Worm (Caenorhabditis elegans) whole organism, L2 larva: ENCODE measurements around the gene F21C10.7.

ENCODE experiments used
- C34F6.9 ChIP-seq: fragments of 150-350 bp; optimal IDR thresholded peaks from 2 replicates; lab custom pipeline; 2014; ENCODE audit warnings: missing biosample characterization, missing genetic modification characterization
- F13H6.1 ChIP-seq: sonication (generic microtip); optimal IDR thresholded peaks from 2 replicates; lab custom pipeline; 2016; ENCODE audit warnings: missing genetic modification characterization, missing compliant biosample characterization
- Y55F3AM.14 ChIP-seq: fragments of 200-800 bp; sonication (Bioruptor generic); optimal IDR thresholded peaks from 2 replicates; lab custom pipeline; 2018; ENCODE audit warnings: mild to moderate bottlenecking, missing genetic modification characterization, missing compliant biosample characterization
- ama-1 ChIP-seq: fragments of 150-350 bp; optimal IDR thresholded peaks from 2 replicates; lab custom pipeline; 2018; ENCODE audit warnings: inconsistent platforms
- blmp-1 ChIP-seq: sonication (generic microtip); optimal IDR thresholded peaks from 2 replicates; lab custom pipeline; 2017; ENCODE audit warnings: missing genetic modification characterization, mild to moderate bottlenecking, missing compliant biosample characterization, antibody characterized with exemption, moderate library complexity; ENCODE audit not compliant: insufficient read depth
- ceh-16 ChIP-seq: fragments of 150-350 bp; optimal IDR thresholded peaks from 2 replicates; lab custom pipeline; 2014; ENCODE audit warnings: missing biosample characterization, missing genetic modification characterization
- crh-2 ChIP-seq: sonication (generic microtip); optimal IDR thresholded peaks from 2 replicates; lab custom pipeline; 2017; ENCODE audit warnings: missing biosample characterization, missing genetic modification characterization
- dmd-4 ChIP-seq: sonication (generic microtip); optimal IDR thresholded peaks from 2 replicates; lab custom pipeline; 2017; ENCODE audit warnings: missing biosample characterization, missing genetic modification characterization
- egl-27 ChIP-seq: sonication (generic microtip); optimal IDR thresholded peaks from 3 replicates; lab custom pipeline; 2017; ENCODE audit warnings: missing biosample characterization, missing genetic modification reagents, missing genetic modification characterization
- fos-1 ChIP-seq: fragments of 150-350 bp; optimal IDR thresholded peaks from 2 replicates; lab custom pipeline; 2014; ENCODE audit warnings: missing biosample characterization, missing genetic modification characterization
- gmeb-1 ChIP-seq: fragments of 150-350 bp; optimal IDR thresholded peaks from 2 replicates; lab custom pipeline; 2014; ENCODE audit warnings: missing biosample characterization, missing genetic modification characterization
- lin-11 ChIP-seq: fragments of 150-350 bp; sonication (generic microtip); optimal IDR thresholded peaks from 2 replicates; lab custom pipeline; 2014; ENCODE audit warnings: missing biosample characterization, missing genetic modification characterization, inconsistent platforms, mixed read lengths
- lin-13 ChIP-seq: fragments of 150-350 bp; optimal IDR thresholded peaks from 2 replicates; lab custom pipeline; 2014; ENCODE audit warnings: missing biosample characterization, missing genetic modification reagents, missing genetic modification characterization
- lin-39 ChIP-seq: fragments of 150-350 bp; optimal IDR thresholded peaks from 2 replicates; lab custom pipeline; 2014; ENCODE audit warnings: missing biosample characterization, missing genetic modification reagents, missing genetic modification characterization
- lsy-2 ChIP-seq, 2 experiments: fragments of 150-350 bp in 1 of 2; sonication (generic microtip) in 1 of 2; optimal IDR thresholded peaks; 2 replicates each; lab custom pipeline; 2014 to 2017; ENCODE audit warnings: missing biosample characterization in 2 of 2, missing genetic modification characterization in 2 of 2
- mab-5 ChIP-seq: fragments of 150-350 bp; optimal IDR thresholded peaks from 2 replicates; lab custom pipeline; 2014; ENCODE audit warnings: missing biosample characterization, missing genetic modification characterization
- mbf-1 ChIP-seq: sonication (generic microtip); optimal IDR thresholded peaks from 2 replicates; lab custom pipeline; 2017; ENCODE audit warnings: missing biosample characterization, missing genetic modification characterization
- mdl-1 ChIP-seq, 2 experiments: fragments of 150-350 bp in 1 of 2; sonication (generic microtip) in 1 of 2; optimal IDR thresholded peaks; 2 replicates each; lab custom pipeline; 2017; ENCODE audit warnings: missing biosample characterization in 2 of 2, missing genetic modification characterization in 2 of 2
- nhr-10 ChIP-seq: sonication (generic microtip); optimal IDR thresholded peaks from 2 replicates; lab custom pipeline; 2017; ENCODE audit warnings: missing biosample characterization, missing genetic modification characterization
- nhr-12 ChIP-seq: fragments of 150-350 bp; optimal IDR thresholded peaks from 2 replicates; lab custom pipeline; 2014; ENCODE audit warnings: missing biosample characterization, missing genetic modification characterization
- nhr-129 ChIP-seq: fragments of 150-350 bp; optimal IDR thresholded peaks from 2 replicates; lab custom pipeline; 2014; ENCODE audit warnings: missing biosample characterization, missing genetic modification characterization
- nhr-21 ChIP-seq: fragments of 150-350 bp; optimal IDR thresholded peaks from 2 replicates; lab custom pipeline; 2014; ENCODE audit warnings: missing biosample characterization, missing genetic modification characterization
- nhr-23 ChIP-seq: fragments of 150-350 bp; optimal IDR thresholded peaks from 2 replicates; lab custom pipeline; 2014; ENCODE audit warnings: missing biosample characterization, missing genetic modification reagents, missing genetic modification characterization
- nhr-237 ChIP-seq: fragments of 150-350 bp; optimal IDR thresholded peaks from 2 replicates; lab custom pipeline; 2014; ENCODE audit warnings: missing biosample characterization, missing genetic modification characterization
- nhr-25 ChIP-seq: fragments of 150-350 bp; sonication (generic microtip); optimal IDR thresholded peaks from 3 replicates; lab custom pipeline; 2014; ENCODE audit warnings: missing biosample characterization, missing genetic modification characterization
- nhr-6 ChIP-seq: fragments of 150-350 bp; optimal IDR thresholded peaks from 2 replicates; lab custom pipeline; 2014; ENCODE audit warnings: missing biosample characterization, missing genetic modification characterization
- nhr-77 ChIP-seq: fragments of 150-350 bp; optimal IDR thresholded peaks from 2 replicates; lab custom pipeline; 2014; ENCODE audit warnings: missing biosample characterization, missing genetic modification characterization
- sem-4 ChIP-seq: fragments of 150-350 bp; optimal IDR thresholded peaks from 2 replicates; lab custom pipeline; 2014; ENCODE audit warnings: missing biosample characterization, missing genetic modification reagents, missing genetic modification characterization
- sma-3 ChIP-seq: sonication (generic microtip); optimal IDR thresholded peaks from 2 replicates; lab custom pipeline; 2016; ENCODE audit warnings: missing genetic modification reagents, missing genetic modification characterization, missing compliant biosample characterization
- sma-9 ChIP-seq, 2 experiments: fragments of 150-350 bp in 1 of 2; sonication (generic microtip) in 1 of 2; optimal IDR thresholded peaks; 2 replicates each; lab custom pipeline; 2014 to 2016; ENCODE audit warnings: missing genetic modification characterization in 2 of 2, mild to moderate bottlenecking in 1 of 2, missing biosample characterization in 1 of 2, missing compliant biosample characterization in 1 of 2, missing genetic modification reagents in 1 of 2, moderate library complexity in 1 of 2
- snpc-4 ChIP-seq: fragments of 150-350 bp; optimal IDR thresholded peaks from 2 replicates; lab custom pipeline; 2014; ENCODE audit warnings: missing biosample characterization, missing genetic modification characterization
- unc-55 ChIP-seq: fragments of 150-350 bp; sonication (generic microtip); optimal IDR thresholded peaks from 3 replicates; lab custom pipeline; 2014; ENCODE audit warnings: missing biosample characterization, missing genetic modification reagents, missing genetic modification characterization
- unc-62 ChIP-seq: fragments of 150-350 bp; optimal IDR thresholded peaks from 2 replicates; lab custom pipeline; 2014; ENCODE audit warnings: missing biosample characterization, missing genetic modification reagents, missing genetic modification characterization
- ztf-11 ChIP-seq: sonication (generic microtip); optimal IDR thresholded peaks from 2 replicates; lab custom pipeline; 2017; ENCODE audit warnings: missing biosample characterization, missing genetic modification characterization
- ztf-4 ChIP-seq: fragments of 150-350 bp; optimal IDR thresholded peaks from 2 replicates; lab custom pipeline; 2014; ENCODE audit warnings: missing biosample characterization, missing genetic modification characterization

F21C10.7 gene

ce11 chrV:9092209-9092608, 20.4 kb upstream of the F21C10.7 start, which contains the start of gene T27E4.1 (continued):
- TF ChIP-seq mdl-1 (tag; optimal IDR thresholded peaks at IDR 0.05; lab: Kevin White, UChicago) (no peak), mbf-1 (no peak)

- TF ChIP-seq snpc-4 (tag; lab: Kevin White, UChicago) (peak; percentile 35), nhr-25 (tag; lab: Kevin White, UChicago) (peak; percentile 5), nhr-23 (no peak), ztf-11 (tag; lab: Kevin White, UChicago) (no peak), nhr-21 (tag; lab: Kevin White, UChicago) (peak; percentile 21), unc-55 (GFP tag; lab: Kevin White, UChicago) (peak; percentile 0), ztf-4 (tag; lab: Kevin White, UChicago) (peak; percentile 35), lin-11 (tag; lab: Kevin White, UChicago) (peak; percentile 7), Y55F3AM.14 (GFP tag; lab: Kevin White, UChicago) (peak; percentile 48), sma-9 (GFP tag; optimal IDR thresholded peaks at IDR 0.05; lab: Kevin White, UChicago) (peak; percentile 96), sma-9 (tag; optimal IDR thresholded peaks at IDR 0.05; lab: Kevin White, UChicago) (no peak), ama-1 (peak; percentile 46), nhr-129 (tag; lab: Kevin White, UChicago) (peak; percentile 93), nhr-77 (no peak), mdl-1 (tag; optimal IDR thresholded peaks at IDR 0.05; lab: Kevin White, UChicago) (peak in 1 of 2 experiments; percentile 39), lsy-2 (tag; optimal IDR thresholded peaks at IDR 0.05; lab: Kevin White, UChicago) (peak in 1 of 2 experiments; percentile 72), crh-2 (tag; lab: Kevin White, UChicago) (peak; percentile 81), fos-1 (tag; lab: Kevin White, UChicago) (no peak), egl-27 (tag; lab: Kevin White, UChicago) (no peak), F13H6.1 (peak; percentile 75), sma-3 (GFP tag; lab: Kevin White, UChicago) (peak; percentile 58), C34F6.9 (tag; lab: Kevin White, UChicago) (peak; percentile 68), gmeb-1 (tag; lab: Kevin White, UChicago) (peak; percentile 51)
- TF ChIP-seq, all 48 proteins: peak for 17
Measured at ce11 chrV:9094060-9094628, 18.4 kb upstream of the F21C10.7 start.

- no peak for TF ChIP-seq nhr-237 (tag; lab: Kevin White, UChicago)
- TF ChIP-seq mab-5: no peak
- TF ChIP-seq dmd-4: no peak
- TF ChIP-seq nhr-6: no peak
- no peak for TF ChIP-seq nhr-129 (tag; lab: Kevin White, UChicago)
- TF ChIP-seq lsy-2 (tag; optimal IDR thresholded peaks at IDR 0.05; lab: Kevin White, UChicago): peak in 1 of 2 experiments; percentile 5
- TF ChIP-seq F13H6.1: no peak
- TF ChIP-seq nhr-77: no peak
- peak; percentile 13 for TF ChIP-seq crh-2 (tag; lab: Kevin White, UChicago)
- TF ChIP-seq C34F6.9 (tag; lab: Kevin White, UChicago): peak; percentile 20
- TF ChIP-seq nhr-21 (tag; lab: Kevin White, UChicago): no peak
- peak; percentile 43 for TF ChIP-seq sma-9 (GFP tag; optimal IDR thresholded peaks at IDR 0.05; lab: Kevin White, UChicago)
- TF ChIP-seq sma-9 (tag; optimal IDR thresholded peaks at IDR 0.05; lab: Kevin White, UChicago): no peak
- TF ChIP-seq, all 48 proteins: peak for 4
Measured at ce11 chrV:9094976-9095375, 17.6 kb upstream of the F21C10.7 start.

ce11 chrV:9095613-9096317, 16.8 kb upstream of the F21C10.7 start, which contains the start of gene F21C10.10:
TSS of gene F21C10.10 (plus strand) at chrV:9096267.
- TF ChIP-seq C34F6.9 (tag; lab: Kevin White, UChicago): peak; percentile 86
- peak; percentile 96 for TF ChIP-seq nhr-21 (tag; lab: Kevin White, UChicago)
- TF ChIP-seq egl-27 (tag; lab: Kevin White, UChicago): peak; percentile 85
- TF ChIP-seq mab-5: peak; percentile 17
- peak; percentile 97 for TF ChIP-seq nhr-25 (tag; lab: Kevin White, UChicago)
- TF ChIP-seq sma-3 (GFP tag; lab: Kevin White, UChicago): peak; percentile 93
- TF ChIP-seq sem-4 (tag; lab: Kevin White, UChicago): peak; percentile 77
- TF ChIP-seq nhr-10 (tag; lab: Kevin White, UChicago): no peak
- peak; percentile 88 for TF ChIP-seq crh-2 (tag; lab: Kevin White, UChicago)
- peak in 1 of 2 experiments; percentile 85 for TF ChIP-seq lsy-2 (tag; optimal IDR thresholded peaks at IDR 0.05; lab: Kevin White, UChicago)
- peak; percentile 68 for TF ChIP-seq snpc-4 (tag; lab: Kevin White, UChicago)
- TF ChIP-seq nhr-12: no peak
- peak; percentile 63 to 89 for TF ChIP-seq mdl-1 (tag; optimal IDR thresholded peaks at IDR 0.05; lab: Kevin White, UChicago)
- peak; percentile 99 for TF ChIP-seq sma-9 (GFP tag; optimal IDR thresholded peaks at IDR 0.05; lab: Kevin White, UChicago)
- TF ChIP-seq sma-9 (tag; optimal IDR thresholded peaks at IDR 0.05; lab: Kevin White, UChicago): peak; percentile 34
- no peak for TF ChIP-seq ceh-16 (tag; lab: Kevin White, UChicago)
- no peak for TF ChIP-seq unc-62 (GFP tag; lab: Kevin White, UChicago)
- TF ChIP-seq dmd-4: no peak
- TF ChIP-seq Y55F3AM.14 (GFP tag; lab: Kevin White, UChicago): peak; percentile 88
- peak; percentile 85 for TF ChIP-seq nhr-6
- no peak for TF ChIP-seq lin-39 (tag; lab: Kevin White, UChicago)
- TF ChIP-seq blmp-1: peak; percentile 72
- TF ChIP-seq lin-11 (tag; lab: Kevin White, UChicago): no peak
- TF ChIP-seq ztf-4 (tag; lab: Kevin White, UChicago): peak; percentile 86
- TF ChIP-seq gmeb-1 (tag; lab: Kevin White, UChicago): peak; percentile 73
- TF ChIP-seq nhr-129 (tag; lab: Kevin White, UChicago): peak; percentile 88
- TF ChIP-seq lin-13 (GFP tag; lab: Kevin White, UChicago): peak; percentile 73
- peak; percentile 70 for TF ChIP-seq fos-1 (tag; lab: Kevin White, UChicago)
- TF ChIP-seq F13H6.1: peak; percentile 96
- TF ChIP-seq unc-55 (GFP tag; lab: Kevin White, UChicago): peak; percentile 29
